Worm (Caenorhabditis elegans) whole organism, L1 larva: Measurements from ENCODE around the gene fog-2.

Source experiments
- blmp-1 ChIP-seq: fragments of 150-350 bp; optimal IDR thresholded peaks from 2 replicates; lab custom pipeline; 2014; ENCODE audit warnings: missing biosample characterization, missing genetic modification characterization
- ceh-82 ChIP-seq, 3 experiments: fragments of 150-350 bp in 1 of 3; sonication (generic microtip) in 2 of 3; optimal IDR thresholded peaks; 2 replicates each; lab custom pipeline; 2014 to 2017; ENCODE audit warnings: missing biosample characterization in 3 of 3, missing genetic modification characterization in 3 of 3
- egl-13 ChIP-seq: sonication (generic microtip); optimal IDR thresholded peaks from 2 replicates; lab custom pipeline; 2016; ENCODE audit warnings: missing genotype, missing genetic modification reagents, missing genetic modification characterization, missing compliant biosample characterization
- hpl-2 ChIP-seq: fragments of 150-350 bp; optimal IDR thresholded peaks from 2 replicates; lab custom pipeline; 2014; ENCODE audit warnings: missing biosample characterization, missing genetic modification reagents, missing genetic modification characterization
- lin-35 ChIP-seq, 2 experiments: fragments of 150-350 bp; optimal IDR thresholded peaks; 2 replicates each; lab custom pipeline; 2014; ENCODE audit warnings: missing biosample characterization in 2 of 2, missing genetic modification characterization in 2 of 2, missing genetic modification reagents in 2 of 2
- lir-3 ChIP-seq: sonication (generic microtip); optimal IDR thresholded peaks from 2 replicates; lab custom pipeline; 2016; ENCODE audit warnings: mild to moderate bottlenecking, missing genetic modification characterization, moderate library complexity, missing compliant biosample characterization; ENCODE audit not compliant: poor library complexity
- unc-30 ChIP-seq: sonication (generic microtip); optimal IDR thresholded peaks from 2 replicates; lab custom pipeline; 2017; ENCODE audit warnings: missing biosample characterization, missing genetic modification characterization

ce11 chrV:20165808-20166207, 33.2 kb upstream of the fog-2 start:
- TF ChIP-seq ceh-82 (tag; optimal IDR thresholded peaks at IDR 0.05; lab: Kevin White, UChicago) (no peak), hpl-2 (GFP tag; lab: Kevin White, UChicago) (no peak), egl-13 (tag; lab: Kevin White, UChicago) (no peak), unc-30 (no peak), blmp-1 (tag; lab: Kevin White, UChicago) (no peak), lir-3 (tag; lab: Kevin White, UChicago) (no peak), lin-35 (GFP tag; optimal IDR thresholded peaks at IDR 0.05; lab: Kevin White, UChicago) (no peak)
